Worm (Caenorhabditis elegans) whole organism, L3 larva: ENCODE results near the gene mon-2.

Experiments
- aly-2 ChIP-seq: fragments of 150-350 bp; optimal IDR thresholded peaks from 2 replicates; lab custom pipeline; 2014; ENCODE audit warnings: missing biosample characterization, missing genetic modification characterization
- ceh-28 ChIP-seq: fragments of 150-350 bp; optimal IDR thresholded peaks from 2 replicates; lab custom pipeline; 2014; ENCODE audit warnings: missing biosample characterization, missing genetic modification reagents, missing genetic modification characterization
- ceh-82 ChIP-seq: fragments of 150-350 bp; optimal IDR thresholded peaks from 2 replicates; lab custom pipeline; 2014; ENCODE audit warnings: missing biosample characterization, missing genetic modification characterization
- daf-12 ChIP-seq: fragments of 150-350 bp; optimal IDR thresholded peaks from 2 replicates; lab custom pipeline; 2014; ENCODE audit warnings: missing biosample characterization, missing genetic modification reagents, missing genetic modification characterization
- egl-5 ChIP-seq: fragments of 150-350 bp; optimal IDR thresholded peaks from 2 replicates; lab custom pipeline; 2017; ENCODE audit warnings: missing biosample characterization, missing genetic modification reagents, missing genetic modification characterization, inconsistent platforms
- elt-1 ChIP-seq: fragments of 150-350 bp; optimal IDR thresholded peaks from 2 replicates; lab custom pipeline; 2014; ENCODE audit warnings: missing biosample characterization, missing genetic modification characterization
- eor-1 ChIP-seq, 2 experiments: fragments of 150-350 bp; optimal IDR thresholded peaks; 2 replicates each; lab custom pipeline; 2014 to 2018; ENCODE audit warnings: missing biosample characterization in 2 of 2, missing genetic modification characterization in 2 of 2
- fkh-10 ChIP-seq: sonication (generic microtip); optimal IDR thresholded peaks from 2 replicates; lab custom pipeline; 2017; ENCODE audit warnings: missing biosample characterization, missing genetic modification reagents, missing genetic modification characterization
- fkh-2 ChIP-seq: fragments of 150-350 bp; optimal IDR thresholded peaks from 2 replicates; lab custom pipeline; 2014; ENCODE audit warnings: missing biosample characterization, missing genetic modification reagents, missing genetic modification characterization
- fos-1 ChIP-seq: fragments of 150-350 bp; optimal IDR thresholded peaks from 2 replicates; lab custom pipeline; 2014; ENCODE audit warnings: missing biosample characterization, missing genetic modification characterization
- hmg-11 ChIP-seq: sonication (generic microtip); optimal IDR thresholded peaks from 2 replicates; lab custom pipeline; 2016; ENCODE audit warnings: missing genetic modification characterization, missing compliant biosample characterization
- jun-1 ChIP-seq: fragments of 150-350 bp; optimal IDR thresholded peaks from 2 replicates; lab custom pipeline; 2014; ENCODE audit warnings: missing biosample characterization, missing genetic modification reagents, missing genetic modification characterization
- lsy-12 ChIP-seq: sonication (generic microtip); optimal IDR thresholded peaks from 2 replicates; lab custom pipeline; 2016; ENCODE audit warnings: mild to moderate bottlenecking, missing genetic modification characterization, missing compliant biosample characterization
- nfya-1 ChIP-seq: sonication (generic microtip); optimal IDR thresholded peaks from 2 replicates; lab custom pipeline; 2017; ENCODE audit warnings: missing genetic modification characterization, mild to moderate bottlenecking, missing compliant biosample characterization, antibody characterized with exemption, moderate library complexity; ENCODE audit not compliant: insufficient read depth
- nhr-11 ChIP-seq: fragments of 150-350 bp; optimal IDR thresholded peaks from 2 replicates; lab custom pipeline; 2014; ENCODE audit warnings: missing biosample characterization, missing genetic modification characterization
- nhr-237 ChIP-seq: fragments of 150-350 bp; optimal IDR thresholded peaks from 2 replicates; lab custom pipeline; 2014; ENCODE audit warnings: missing biosample characterization, missing genetic modification characterization
- nhr-25 ChIP-seq: sonication (generic microtip); optimal IDR thresholded peaks from 2 replicates; lab custom pipeline; 2017; ENCODE audit warnings: missing biosample characterization, missing genetic modification characterization
- nhr-28 ChIP-seq: fragments of 150-350 bp; optimal IDR thresholded peaks from 2 replicates; lab custom pipeline; 2014; ENCODE audit warnings: missing biosample characterization, missing genetic modification characterization
- nhr-43 ChIP-seq: sonication (generic microtip); optimal IDR thresholded peaks from 2 replicates; lab custom pipeline; 2016; ENCODE audit warnings: mild to moderate bottlenecking, missing genetic modification characterization, missing compliant biosample characterization; ENCODE audit not compliant: poor library complexity, severe bottlenecking
- nhr-67 ChIP-seq: fragments of 150-350 bp; optimal IDR thresholded peaks from 2 replicates; lab custom pipeline; 2014; ENCODE audit warnings: missing biosample characterization, missing genetic modification characterization
- nhr-76 ChIP-seq: fragments of 150-350 bp; sonication (generic microtip); optimal IDR thresholded peaks from 5 replicates; lab custom pipeline; 2014; ENCODE audit warnings: missing biosample characterization, missing genetic modification characterization
- pha-4 ChIP-seq: fragments of 150-350 bp; optimal IDR thresholded peaks from 2 replicates; lab custom pipeline; 2014; ENCODE audit warnings: missing biosample characterization, missing genetic modification reagents, missing genetic modification characterization
- pqm-1 ChIP-seq: fragments of 150-350 bp; optimal IDR thresholded peaks from 2 replicates; lab custom pipeline; 2017; ENCODE audit warnings: missing biosample characterization, missing genetic modification characterization, inconsistent platforms
- skn-1 ChIP-seq: fragments of 150-350 bp; optimal IDR thresholded peaks from 2 replicates; lab custom pipeline; 2014; ENCODE audit warnings: missing biosample characterization, missing genetic modification characterization
- tbx-2 ChIP-seq: sonication (generic microtip); optimal IDR thresholded peaks from 2 replicates; lab custom pipeline; 2016; ENCODE audit warnings: mild to moderate bottlenecking, missing genetic modification characterization, missing compliant biosample characterization
- unc-39 ChIP-seq: sonication (generic microtip); optimal IDR thresholded peaks from 4 replicates; lab custom pipeline; 2017; ENCODE audit warnings: missing biosample characterization, missing genetic modification characterization
- zag-1 ChIP-seq: fragments of 150-350 bp; optimal IDR thresholded peaks from 2 replicates; lab custom pipeline; 2014; ENCODE audit warnings: missing biosample characterization, missing genetic modification characterization
- ztf-4 ChIP-seq: fragments of 150-350 bp; optimal IDR thresholded peaks from 2 replicates; lab custom pipeline; 2014; ENCODE audit warnings: missing biosample characterization, missing genetic modification characterization

The mon-2 gene

DNA sequence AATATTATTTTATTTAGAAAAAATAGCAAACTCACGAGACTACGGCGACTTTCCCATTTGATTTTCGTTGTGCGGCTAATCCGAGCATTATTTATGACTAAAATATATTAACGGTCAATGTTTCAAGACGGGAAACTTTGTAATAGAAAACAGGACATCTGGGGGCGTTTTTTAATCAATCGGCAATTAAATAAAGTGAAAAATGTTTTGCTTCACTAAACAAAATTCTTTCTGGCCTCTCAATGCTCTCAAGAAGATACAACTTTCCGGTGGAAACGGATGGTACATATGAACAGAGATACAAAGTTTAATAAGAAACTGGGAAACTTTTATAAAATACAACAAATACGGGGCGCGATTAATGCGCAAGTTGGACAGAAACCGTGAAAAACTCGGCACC lies 54.3 kb downstream of the mon-2 start, which contains the start of gene B0001.2:
B0001.2 (minus strand) TSS at position 101 of the 400 bp plus-strand sequence.
- TF ChIP-seq hmg-11 (tag; lab: Kevin White, UChicago), result no peak
- no peak for TF ChIP-seq ceh-82 (tag; lab: Kevin White, UChicago)
- TF ChIP-seq ztf-4 (tag; lab: Kevin White, UChicago), result no peak
- TF ChIP-seq fkh-2 (tag; lab: Kevin White, UChicago), result no peak
- no peak for TF ChIP-seq nhr-76
- TF ChIP-seq elt-1, result no peak
- TF ChIP-seq pqm-1 (tag; lab: Kevin White, UChicago), result no peak
- TF ChIP-seq ceh-28 (tag; lab: Kevin White, UChicago), result no peak
- TF ChIP-seq zag-1, result no peak
- no peak for TF ChIP-seq daf-12 (tag; lab: Kevin White, UChicago)
- no peak for TF ChIP-seq aly-2 (tag; lab: Kevin White, UChicago)
- no peak for TF ChIP-seq nhr-67 (tag; lab: Kevin White, UChicago)
- no peak for TF ChIP-seq egl-5
- no peak for TF ChIP-seq nhr-237 (tag; lab: Kevin White, UChicago)
- no peak for TF ChIP-seq nfya-1 (tag; lab: Kevin White, UChicago)

DNA sequence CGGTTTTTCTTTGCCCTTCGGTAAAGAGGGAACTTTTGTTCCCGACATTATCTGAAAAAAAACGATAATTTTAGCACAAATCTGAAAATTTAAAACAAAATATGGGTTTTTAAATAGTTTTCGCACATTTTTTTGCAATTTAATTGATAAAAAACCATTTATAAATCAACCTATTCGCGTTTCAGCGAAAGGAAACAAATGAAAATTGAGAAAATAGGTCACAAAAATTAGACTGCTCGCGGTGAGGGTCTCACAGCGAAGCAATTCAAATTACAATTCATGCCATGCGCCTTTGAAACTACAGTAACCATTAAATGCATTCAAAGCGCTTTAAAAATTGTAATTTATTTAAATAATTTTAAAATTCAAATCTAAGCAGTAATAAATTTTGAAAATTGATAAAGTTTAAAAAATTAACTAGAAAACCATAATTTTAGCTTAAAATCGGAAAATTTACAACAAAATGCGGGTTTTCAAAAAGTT lies 57.7 kb downstream of the mon-2 start, which contains the start of gene B0001.7:
B0001.7 (minus strand) TSS at position 51 of the 483 bp plus-strand sequence.
- TF ChIP-seq fos-1 (tag; lab: Kevin White, UChicago) (no peak), tbx-2 (no peak), nhr-28 (tag; lab: Kevin White, UChicago) (no peak), nhr-11 (no peak), eor-1 (tag; optimal IDR thresholded peaks at IDR 0.05; lab: Kevin White, UChicago) (no peak), skn-1 (tag; lab: Kevin White, UChicago) (no peak), ceh-82 (tag; lab: Kevin White, UChicago) (no peak), elt-1 (no peak), nhr-76 (no peak), jun-1 (tag; lab: Kevin White, UChicago) (no peak), pha-4 (tag; lab: Kevin White, UChicago) (no peak), lsy-12 (tag; lab: Kevin White, UChicago) (no peak), fkh-2 (tag; lab: Kevin White, UChicago) (no peak), nhr-67 (tag; lab: Kevin White, UChicago) (no peak), nhr-43 (tag; lab: Kevin White, UChicago) (no peak), hmg-11 (tag; lab: Kevin White, UChicago) (no peak), pqm-1 (tag; lab: Kevin White, UChicago) (no peak), unc-39 (tag; lab: Kevin White, UChicago) (no peak), fkh-10 (no peak), nhr-25 (no peak)
